Worm (Caenorhabditis elegans): Measurements from ENCODE around the gene tba-7.

- TF ChIP-seq nfya-1 (tag; optimal IDR thresholded peaks at IDR 0.05) (no peak), elt-2 (tag; optimal IDR thresholded peaks at IDR 0.05) (no peak), hlh-13 (GFP tag; optimal IDR thresholded peaks at IDR 0.05) (no peak), ama-1 (optimal IDR thresholded peaks at IDR 0.05) (no peak), pha-4 (tag; optimal IDR thresholded peaks at IDR 0.05) (no peak), hlh-6 (tag; optimal IDR thresholded peaks at IDR 0.05) (no peak), nhr-11 (tag; optimal IDR thresholded peaks at IDR 0.05) (no peak), ztf-16 (tag; optimal IDR thresholded peaks at IDR 0.05) (no peak), K02D7.2 (tag; optimal IDR thresholded peaks at IDR 0.05) (no peak)
Observed at ce11 chrIII:11346383-11346782, 25.2 kb downstream of the tba-7 start, which contains the start of gene T28D6.7.
